Worm (Caenorhabditis elegans): Measurements from ENCODE around the gene npax-3.
A peak's percentile ranks its signal among the peaks of the same experiment; 100 is the strongest.

npax-3 gene

DNA sequence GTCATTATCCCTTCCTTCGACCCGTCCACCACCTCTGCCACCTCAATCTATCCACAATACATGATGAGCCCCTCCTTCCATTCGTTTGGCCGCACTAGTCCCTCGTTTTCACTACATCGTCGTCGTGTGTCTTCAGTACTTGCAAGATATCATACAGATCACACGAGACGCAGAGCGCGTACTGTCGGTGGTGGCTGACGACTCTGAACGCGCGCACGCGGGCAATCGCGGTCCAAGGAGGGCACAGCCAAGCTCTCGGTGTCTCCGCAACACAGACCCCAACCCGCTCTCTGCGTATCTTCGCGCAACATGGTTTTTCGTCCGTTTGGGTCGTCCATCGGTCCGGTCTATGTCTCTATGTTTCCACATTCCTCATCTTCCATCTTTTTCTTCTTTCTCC lies 10.9 kb downstream of the npax-3 start:
- TF ChIP-seq F57A8.1 (GFP tag; optimal IDR thresholded peaks at IDR 0.05): no peak
- no peak for TF ChIP-seq ztf-25 (GFP tag; IDR thresholded peaks at IDR 0.05)
- TF ChIP-seq sptf-2 (GFP tag; optimal IDR thresholded peaks at IDR 0.05): no peak
- TF ChIP-seq madf-6 (GFP tag; IDR thresholded peaks at IDR 0.05): no peak
- no peak for TF ChIP-seq hlh-12 (tag; optimal IDR thresholded peaks at IDR 0.05)
- peak; percentile 25 for TF ChIP-seq ceh-27 (GFP tag; optimal IDR thresholded peaks at IDR 0.05)
- no peak for TF ChIP-seq unc-130 (GFP tag; optimal IDR thresholded peaks at IDR 0.05)
- no peak for TF ChIP-seq lsy-27 (tag; optimal IDR thresholded peaks at IDR 0.05; ENCODE audit: borderline replicate concordance, insufficient read depth)
- no peak for TF ChIP-seq ccch-3 (GFP tag; optimal IDR thresholded peaks at IDR 0.05)
- peak; percentile 6 for TF ChIP-seq die-1 (tag; optimal IDR thresholded peaks at IDR 0.05)
- no peak for TF ChIP-seq pha-4 (tag; optimal IDR thresholded peaks at IDR 0.05)
- no peak for TF ChIP-seq ekl-4 (GFP tag; IDR thresholded peaks at IDR 0.05)
- no peak for TF ChIP-seq tbp1 (GFP tag; optimal IDR thresholded peaks at IDR 0.05)
- no peak for TF ChIP-seq lag-1 (GFP tag; IDR thresholded peaks at IDR 0.05)
- no peak for TF ChIP-seq ztf-18 (tag; optimal IDR thresholded peaks at IDR 0.05)
- no peak for TF ChIP-seq somi-1 (GFP tag; optimal IDR thresholded peaks at IDR 0.05)
- TF ChIP-seq him-1 (tag; optimal IDR thresholded peaks at IDR 0.05): no peak
- peak; percentile 67 for TF ChIP-seq dox-1 (GFP tag; IDR thresholded peaks at IDR 0.05)
- TF ChIP-seq zfh-2 (GFP tag; conservative IDR thresholded peaks at IDR 0.05): peak; percentile 96
- TF ChIP-seq hrde-1 (tag; optimal IDR thresholded peaks at IDR 0.05; ENCODE audit: borderline replicate concordance): no peak
- TF ChIP-seq ztf-26 (tag; optimal IDR thresholded peaks at IDR 0.05): no peak
- no peak for TF ChIP-seq mel-28 (tag; optimal IDR thresholded peaks at IDR 0.05; ENCODE audit: borderline replicate concordance)
- no peak for TF ChIP-seq cebp-1 (GFP tag; IDR thresholded peaks at IDR 0.05)
- peak; percentile 12 for TF ChIP-seq cebp-1 (tag; optimal IDR thresholded peaks at IDR 0.05)
- TF ChIP-seq egrh-3 (GFP tag; IDR thresholded peaks at IDR 0.05): peak; percentile 78; the same call in 1 of the 2 replicates
- no peak for TF ChIP-seq madf-3 (GFP tag; IDR thresholded peaks at IDR 0.05)
- TF ChIP-seq akir-1 (GFP tag; optimal IDR thresholded peaks at IDR 0.05): no peak
- TF ChIP-seq tbx-9 (tag; optimal IDR thresholded peaks at IDR 0.05; ENCODE audit: borderline replicate concordance): no peak
- TF ChIP-seq F22D6.2 (tag; optimal IDR thresholded peaks at IDR 0.05): no peak
- TF ChIP-seq rpc-1 (optimal IDR thresholded peaks at IDR 0.05): no peak
- no peak for TF ChIP-seq rpc-1 (tag; optimal IDR thresholded peaks at IDR 0.05)
- no peak for TF ChIP-seq ztf-28 (GFP tag; IDR thresholded peaks at IDR 0.05)
- TF ChIP-seq snpc-4 (GFP tag; optimal IDR thresholded peaks at IDR 0.05): no peak
- no peak for TF ChIP-seq snpc-4 (tag; optimal IDR thresholded peaks at IDR 0.05)
- TF ChIP-seq ceh-79 (tag; optimal IDR thresholded peaks at IDR 0.05): no peak
- no peak for TF ChIP-seq rcor-1 (GFP tag; IDR thresholded peaks at IDR 0.05)
- peak; percentile 61 for TF ChIP-seq hmg-1.2 (GFP tag; IDR thresholded peaks at IDR 0.05)
- TF ChIP-seq nfyb-1 (GFP tag; IDR thresholded peaks at IDR 0.05): no peak
- no peak for TF ChIP-seq K12H6.12 (tag; optimal IDR thresholded peaks at IDR 0.05)
- no peak for TF ChIP-seq pbrm-1 (GFP tag; IDR thresholded peaks at IDR 0.05)
- 0 out of 2 replicates have a peak, but pooled peaks have one; percentile 19 for TF ChIP-seq B0336.3 (GFP tag; IDR thresholded peaks at IDR 0.05)
- no peak for TF ChIP-seq F39B2.1 (GFP tag; IDR thresholded peaks at IDR 0.05)
- 0 out of 2 replicates have a peak, but pooled peaks have one; percentile 25 for TF ChIP-seq lin-26 (GFP tag; IDR thresholded peaks at IDR 0.05)
- no peak for TF ChIP-seq xnd-1 (tag; optimal IDR thresholded peaks at IDR 0.05)
- TF ChIP-seq tlf-1 (GFP tag; optimal IDR thresholded peaks at IDR 0.05): no peak
- TF ChIP-seq ama-1 (optimal IDR thresholded peaks at IDR 0.05): no peak
- no peak for TF ChIP-seq ama-1 (GFP tag; optimal IDR thresholded peaks at IDR 0.05)
- peak; percentile 48; the same call in 1 of the 2 replicates for TF ChIP-seq mcd-1 (GFP tag; IDR thresholded peaks at IDR 0.05)
- TF ChIP-seq attf-3 (GFP tag; conservative IDR thresholded peaks at IDR 0.05): no peak
- no peak for TF ChIP-seq bed-1 (GFP tag; IDR thresholded peaks at IDR 0.05)

All from whole organism, young adult.